Worm (Caenorhabditis elegans): ENCODE measurements around the gene F22H10.2.

DNA sequence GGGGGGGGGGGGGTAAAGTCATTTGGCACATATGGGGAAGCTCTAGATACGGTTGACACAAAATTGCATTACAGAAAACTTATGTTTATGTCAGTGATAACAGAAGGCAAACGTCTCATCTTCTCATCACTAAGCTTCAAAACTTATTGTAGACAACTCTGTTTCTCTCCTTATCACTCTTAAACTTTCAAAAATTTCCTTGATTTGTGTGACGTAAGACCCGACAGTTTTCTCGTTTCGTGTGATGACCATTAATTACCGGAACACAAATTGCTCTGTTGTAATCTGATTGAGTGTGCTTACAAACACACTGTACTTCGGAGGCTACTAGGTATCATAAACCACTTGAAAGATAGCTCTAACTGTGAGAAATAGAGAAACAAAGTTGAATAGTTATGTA is 34.5 kb upstream of the F22H10.2 start:
- no peak for TF ChIP-seq ztf-22 (GFP tag; optimal IDR thresholded peaks at IDR 0.05)
- no peak for TF ChIP-seq chd-7 (tag; optimal IDR thresholded peaks at IDR 0.05)
